Fruit fly (Drosophila melanogaster) whole organism, embryonic: ENCODE data around the gene ZnT35C.

Experiments used
- ATbp ChIP-seq: fragments of 200-800 bp; sonication (Bioruptor generic); optimal IDR thresholded peaks from 2 replicates; lab custom pipeline; 2017; ENCODE audit warnings: missing biosample characterization, mild to moderate bottlenecking, missing genetic modification characterization, missing genetic modification reagents
- Ada2b ChIP-seq: fragments of 200-800 bp; sonication (Bioruptor generic); IDR thresholded peaks from 2 replicates; pipeline ENCODE4 v1.3.6; 2022; ENCODE audit warnings: missing biosample characterization, missing genetic modification characterization
- Atf-2 ChIP-seq: fragments of 200-800 bp; sonication (Bioruptor generic); optimal IDR thresholded peaks from 2 replicates; lab custom pipeline; 2016; ENCODE audit warnings: missing biosample characterization, missing genetic modification characterization
- Atf3 ChIP-seq: fragments of 200-800 bp; sonication (Bioruptor generic); optimal IDR thresholded peaks from 3 replicates; lab custom pipeline; 2016; ENCODE audit warnings: missing biosample characterization, missing genetic modification characterization
- Bgb ChIP-seq: fragments of 200-800 bp; sonication (Bioruptor generic); IDR thresholded peaks from 2 replicates; pipeline ENCODE4 v1.3.6; 2022; ENCODE audit warnings: missing biosample characterization, missing genetic modification characterization; ENCODE audit not compliant: partially characterized antibody
- CG10209 ChIP-seq: fragments of 200-800 bp; sonication (Bioruptor generic); optimal IDR thresholded peaks from 3 replicates; lab custom pipeline; 2017; ENCODE audit warnings: missing biosample characterization, mild to moderate bottlenecking, missing genetic modification characterization, missing genetic modification reagents
- CG10274 ChIP-seq: fragments of 200-800 bp; sonication (Bioruptor generic); optimal IDR thresholded peaks from 3 replicates; lab custom pipeline; 2017; ENCODE audit warnings: missing biosample characterization, mild to moderate bottlenecking, missing genetic modification characterization
- CG11398 ChIP-seq: fragments of 200-800 bp; sonication (Bioruptor generic); optimal IDR thresholded peaks from 2 replicates; lab custom pipeline; 2016; ENCODE audit warnings: missing biosample characterization, missing genetic modification characterization
- CG11695 ChIP-seq: fragments of 200-800 bp; sonication (Bioruptor generic); IDR thresholded peaks from 3 replicates; pipeline ENCODE4 v1.3.6; 2022; ENCODE audit warnings: missing biosample characterization, missing genetic modification characterization
- CG14860 ChIP-seq: fragments of 200-800 bp; sonication (Bioruptor generic); IDR thresholded peaks from 3 replicates; pipeline ENCODE4 v1.3.6; 2022; ENCODE audit warnings: missing biosample characterization, missing genetic modification characterization; ENCODE audit not compliant: partially characterized antibody
- CG15696 ChIP-seq: fragments of 200-800 bp; sonication (Bioruptor generic); optimal IDR thresholded peaks from 2 replicates; lab custom pipeline; 2019; ENCODE audit warnings: missing biosample characterization, mild to moderate bottlenecking, missing genetic modification characterization, moderate library complexity
- CG18476 ChIP-seq: fragments of 200-800 bp; sonication (Bioruptor generic); optimal IDR thresholded peaks from 2 replicates; lab custom pipeline; 2016; ENCODE audit warnings: missing biosample characterization, mild to moderate bottlenecking, missing genetic modification characterization
- CG18599 ChIP-seq: fragments of 200-800 bp; sonication (Bioruptor generic); optimal IDR thresholded peaks from 3 replicates; lab custom pipeline; 2017; ENCODE audit warnings: missing biosample characterization, missing genetic modification characterization, mild to moderate bottlenecking, moderate library complexity, missing genetic modification reagents
- CG18764 ChIP-seq: fragments of 200-800 bp; sonication (Bioruptor generic); optimal IDR thresholded peaks from 3 replicates; lab custom pipeline; 2016; ENCODE audit warnings: missing biosample characterization, missing genetic modification characterization
- CG31441 ChIP-seq: fragments of 200-800 bp; sonication (Bioruptor generic); IDR thresholded peaks from 2 replicates; pipeline ENCODE4 v1.3.6; 2022; ENCODE audit warnings: missing biosample characterization, missing genetic modification characterization
- CG34376 ChIP-seq: fragments of 200-800 bp; sonication (Bioruptor generic); optimal IDR thresholded peaks from 2 replicates; lab custom pipeline; 2018; ENCODE audit warnings: missing biosample characterization, mild to moderate bottlenecking, missing genetic modification characterization
- CG4617 ChIP-seq: fragments of 200-800 bp; sonication (Bioruptor generic); optimal IDR thresholded peaks from 3 replicates; lab custom pipeline; 2016; ENCODE audit warnings: missing biosample characterization, missing genetic modification characterization, borderline replicate concordance
- CG6683 ChIP-seq: fragments of 200-800 bp; sonication (Bioruptor generic); optimal IDR thresholded peaks from 2 replicates; lab custom pipeline; 2017; ENCODE audit warnings: missing biosample characterization, mild to moderate bottlenecking, missing genetic modification characterization, missing genetic modification reagents
- CG8944 ChIP-seq: fragments of 200-800 bp; sonication (Bioruptor generic); optimal IDR thresholded peaks from 3 replicates; lab custom pipeline; 2016; ENCODE audit warnings: missing biosample characterization, missing genetic modification characterization
- CG9797 ChIP-seq: fragments of 200-800 bp; sonication (Bioruptor generic); optimal IDR thresholded peaks from 3 replicates; lab custom pipeline; 2018; ENCODE audit warnings: missing biosample characterization, mild to moderate bottlenecking, missing genetic modification characterization
- CHES-1-like ChIP-seq: fragments of 200-800 bp; sonication (Bioruptor generic); optimal IDR thresholded peaks from 2 replicates; lab custom pipeline; 2016; ENCODE audit warnings: missing biosample characterization, missing genetic modification characterization
- CkIIα-i1 ChIP-seq: fragments of 200-800 bp; sonication (Bioruptor generic); IDR thresholded peaks from 2 replicates; pipeline ENCODE4 v1.3.6; 2022; ENCODE audit warnings: missing biosample characterization, missing genetic modification characterization
- HHEX ChIP-seq: fragments of 200-800 bp; sonication (Bioruptor generic); optimal IDR thresholded peaks from 3 replicates; lab custom pipeline; 2017; ENCODE audit warnings: missing biosample characterization, mild to moderate bottlenecking, missing genetic modification characterization, missing genetic modification reagents
- HLH4C ChIP-seq: fragments of 200-800 bp; sonication (Bioruptor generic); IDR thresholded peaks from 3 replicates; pipeline ENCODE4 v1.3.6; 2022; ENCODE audit warnings: missing biosample characterization, missing genetic modification characterization; ENCODE audit not compliant: partially characterized antibody
- Hmr ChIP-seq: fragments of 200-800 bp; sonication (Bioruptor generic); optimal IDR thresholded peaks from 3 replicates; lab custom pipeline; 2017; ENCODE audit warnings: mild to moderate bottlenecking, missing biosample characterization, missing genetic modification reagents, missing genetic modification characterization
- Hr51 ChIP-seq, 2 experiments: fragments of 200-800 bp; sonication (Bioruptor generic); optimal IDR thresholded peaks; 2 replicates in 1 of 2; 3 replicates in 1 of 2; lab custom pipeline; 2016 to 2018; ENCODE audit warnings: missing biosample characterization in 2 of 2, missing genetic modification characterization in 2 of 2, mild to moderate bottlenecking in 1 of 2, moderate library complexity in 1 of 2
- MBD-R2 ChIP-seq: fragments of 200-800 bp; sonication (Bioruptor generic); IDR thresholded peaks from 2 replicates; pipeline ENCODE4 v1.3.6; 2022; ENCODE audit warnings: missing biosample characterization, missing genetic modification characterization
- Med ChIP-seq: fragments of 200-800 bp; sonication (Bioruptor generic); peaks from one replicate; lab custom pipeline; 2016; ENCODE audit warnings: missing biosample characterization, missing genetic modification characterization, mild to moderate bottlenecking, inconsistent platforms, moderate library complexity
- Meics ChIP-seq: fragments of 200-800 bp; sonication (Bioruptor generic); optimal IDR thresholded peaks from 2 replicates; lab custom pipeline; 2017; ENCODE audit warnings: missing biosample characterization, mild to moderate bottlenecking, missing genetic modification characterization
- Myb ChIP-seq: fragments of 200-800 bp; sonication (Bioruptor generic); optimal IDR thresholded peaks from 2 replicates; lab custom pipeline; 2016; ENCODE audit warnings: missing biosample characterization, missing genetic modification characterization
- Neu2 ChIP-seq: fragments of 200-800 bp; sonication (Bioruptor generic); optimal IDR thresholded peaks from 3 replicates; lab custom pipeline; 2016; ENCODE audit warnings: missing biosample characterization, missing genetic modification characterization, borderline replicate concordance
- Rx ChIP-seq: fragments of 200-800 bp; sonication (Bioruptor generic); IDR thresholded peaks from 2 replicates; pipeline ENCODE4 v1.3.6; 2022; ENCODE audit warnings: missing biosample characterization, missing genetic modification characterization
- Taf1 ChIP-seq: fragments of 200-800 bp; sonication (Bioruptor generic); IDR thresholded peaks from 2 replicates; pipeline ENCODE4 v1.3.6; 2022; ENCODE audit warnings: missing biosample characterization, missing genetic modification characterization
- bab2 ChIP-seq: fragments of 200-800 bp; sonication (Bioruptor generic); optimal IDR thresholded peaks from 2 replicates; lab custom pipeline; 2016; ENCODE audit warnings: missing biosample characterization, missing genetic modification characterization
- cato ChIP-seq: fragments of 200-800 bp; sonication (Bioruptor generic); optimal IDR thresholded peaks from 2 replicates; lab custom pipeline; 2016; ENCODE audit warnings: missing biosample characterization, missing genetic modification characterization, borderline replicate concordance
- crc ChIP-seq: fragments of 200-800 bp; sonication (Bioruptor generic); optimal IDR thresholded peaks from 2 replicates; lab custom pipeline; 2016; ENCODE audit warnings: missing biosample characterization, missing genetic modification characterization
- dm ChIP-seq: fragments of 200-800 bp; sonication (Bioruptor generic); optimal IDR thresholded peaks from 3 replicates; lab custom pipeline; 2016; ENCODE audit warnings: missing biosample characterization, missing genetic modification characterization
- hth ChIP-seq: fragments of >200 bp; optimal IDR thresholded peaks from 2 replicates; lab custom pipeline; 2017; ENCODE audit warnings: inconsistent platforms
- kah ChIP-seq: fragments of 200-800 bp; sonication (Bioruptor generic); optimal IDR thresholded peaks from 2 replicates; lab custom pipeline; 2018; ENCODE audit warnings: missing biosample characterization, mild to moderate bottlenecking, missing genetic modification characterization
- lola ChIP-seq, 3 experiments: fragments of >200 bp in 2 of 3; fragments of 200-800 bp in 1 of 3; sonication (Bioruptor generic) in 1 of 3; optimal IDR thresholded peaks; 2 replicates each; lab custom pipeline; 2017 to 2019; ENCODE audit warnings: missing biosample characterization in 3 of 3, missing genetic modification characterization in 3 of 3, mild to moderate bottlenecking in 1 of 3, moderate library complexity in 1 of 3
- lov ChIP-seq, 2 experiments: fragments of 200-800 bp in 1 of 2; fragments of >200 bp in 1 of 2; sonication (Bioruptor generic) in 1 of 2; IDR thresholded peaks in 1 of 2; optimal IDR thresholded peaks in 1 of 2; 2 replicates in 1 of 2; 3 replicates in 1 of 2; pipeline versions ENCODE4 v1.3.6 to Lab custom; 2017 to 2022; ENCODE audit warnings: missing biosample characterization in 1 of 2, missing genetic modification characterization in 1 of 2
- luna ChIP-seq: fragments of 200-800 bp; sonication (Bioruptor generic); optimal IDR thresholded peaks from 2 replicates; lab custom pipeline; 2016; ENCODE audit warnings: missing biosample characterization, missing genetic modification characterization
- prd ChIP-seq, 3 experiments: fragments of >200 bp in 2 of 3; fragments of 200-800 bp in 1 of 3; sonication (Bioruptor generic) in 1 of 3; optimal IDR thresholded peaks in 2 of 3; IDR thresholded peaks in 1 of 3; 2 replicates in 2 of 3; 3 replicates in 1 of 3; pipeline versions ENCODE4 v1.3.6 to Lab custom; 2017 to 2022; ENCODE audit warnings: missing biosample characterization in 1 of 3, missing genetic modification characterization in 1 of 3
- run ChIP-seq: fragments of 200-800 bp; sonication (Bioruptor generic); optimal IDR thresholded peaks from 3 replicates; lab custom pipeline; 2018; ENCODE audit warnings: missing biosample characterization, mild to moderate bottlenecking, missing genetic modification characterization
- slou ChIP-seq: fragments of 200-800 bp; sonication (Bioruptor generic); optimal IDR thresholded peaks from 3 replicates; lab custom pipeline; 2016; ENCODE audit warnings: missing biosample characterization, missing genetic modification characterization
- trh ChIP-seq: fragments of 200-800 bp; sonication (Bioruptor generic); optimal IDR thresholded peaks from 2 replicates; lab custom pipeline; 2016; ENCODE audit warnings: missing biosample characterization, missing genetic modification characterization
- usp ChIP-seq: fragments of >200 bp; optimal IDR thresholded peaks from 2 replicates; lab custom pipeline; 2017; ENCODE audit warnings: missing biosample characterization, missing genetic modification characterization
- wdn ChIP-seq: fragments of 200-800 bp; sonication (Bioruptor generic); IDR thresholded peaks from 2 replicates; pipeline ENCODE4 v1.3.6; 2022; ENCODE audit warnings: missing biosample characterization, missing genetic modification characterization

Gene ZnT35C

dm6 chr2L:15254229-15254861 is 6.8 kb upstream of the ZnT35C start (continued):
- TF ChIP-seq lola (GFP tag; optimal IDR thresholded peaks at IDR 0.05; lab: Kevin White, UChicago) (no peak), lov (optimal IDR thresholded peaks at IDR 0.05; lab: Kevin White, UChicago) (no peak), lov (GFP tag; IDR thresholded peaks at IDR 0.05; lab: Robert Waterston, UW) (no peak), CG18599 (GFP tag; lab: Kevin White, UChicago) (peak; percentile 26), CG10209 (GFP tag; lab: Kevin White, UChicago) (peak; percentile 23), CG14860 (no peak), dm (GFP tag; lab: Kevin White, UChicago) (no peak), CkIIα-i1 (GFP tag; lab: Robert Waterston, UW) (no peak), cato (GFP tag; lab: Kevin White, UChicago) (peak; percentile 4), CG11695 (GFP tag; lab: Robert Waterston, UW) (peak; percentile 57; the same call in 1 of the 3 replicates), CG18764 (peak; percentile 13), Atf3 (GFP tag; lab: Kevin White, UChicago) (peak; percentile 7), trh (GFP tag; lab: Kevin White, UChicago) (no peak), MBD-R2 (GFP tag; lab: Robert Waterston, UW) (no peak), prd (optimal IDR thresholded peaks at IDR 0.05; lab: Kevin White, UChicago) (no peak), prd (GFP tag; IDR thresholded peaks at IDR 0.05; lab: Robert Waterston, UW) (peak; percentile 46; the same call in 1 of the 3 replicates), HHEX (GFP tag; lab: Kevin White, UChicago) (peak; percentile 72), Hr51 (GFP tag; optimal IDR thresholded peaks at IDR 0.05; lab: Kevin White, UChicago) (no peak), CG9797 (no peak), Neu2 (no peak), run (tag; lab: Kevin White, UChicago) (no peak), luna (no peak), Bgb (GFP tag; lab: Robert Waterston, UW) (no peak), Rx (GFP tag; lab: Robert Waterston, UW) (no peak), wdn (no peak), CG15696 (no peak), Myb (peak; percentile 52), CG18476 (peak; percentile 21), CG34376 (peak; percentile 17), Meics (GFP tag; lab: Kevin White, UChicago) (peak; percentile 71), Med (peak; percentile 86), Taf1 (GFP tag; lab: Robert Waterston, UW) (no peak), CG6683 (GFP tag; lab: Kevin White, UChicago) (no peak), slou (GFP tag; lab: Kevin White, UChicago) (no peak), hth (lab: Kevin White, UChicago) (no peak), Hmr (GFP tag; lab: Kevin White, UChicago) (peak; percentile 0), CG11398 (GFP tag; lab: Kevin White, UChicago) (peak; percentile 48), ATbp (GFP tag; lab: Kevin White, UChicago) (peak; percentile 30), bab2 (GFP tag; lab: Kevin White, UChicago) (peak; percentile 61), CG4617 (no peak), CG10274 (GFP tag; lab: Kevin White, UChicago) (no peak), usp (GFP tag; lab: Kevin White, UChicago) (no peak), Ada2b (GFP tag; lab: Robert Waterston, UW) (peak; percentile 55; the same call in 1 of the 2 replicates), Atf-2 (GFP tag; lab: Kevin White, UChicago) (no peak), CG8944 (no peak), CG31441 (GFP tag; lab: Robert Waterston, UW) (peak; percentile 50), crc (GFP tag; lab: Kevin White, UChicago) (peak; percentile 24), HLH4C (GFP tag; lab: Robert Waterston, UW) (no peak), CHES-1-like (no peak), kah (no peak)
